Fruit fly (Drosophila melanogaster) ovary, adult (tissue): ENCODE data around the gene CG17906.

Experiments
- CG17801 ChIP-seq: fragments of 200-800 bp; optimal IDR thresholded peaks from 2 replicates; lab custom pipeline; 2019; ENCODE audit warnings: missing biosample characterization, mild to moderate bottlenecking, missing genetic modification characterization, moderate library complexity; ENCODE audit not compliant: partially characterized antibody

The CG17906 gene

DNA sequence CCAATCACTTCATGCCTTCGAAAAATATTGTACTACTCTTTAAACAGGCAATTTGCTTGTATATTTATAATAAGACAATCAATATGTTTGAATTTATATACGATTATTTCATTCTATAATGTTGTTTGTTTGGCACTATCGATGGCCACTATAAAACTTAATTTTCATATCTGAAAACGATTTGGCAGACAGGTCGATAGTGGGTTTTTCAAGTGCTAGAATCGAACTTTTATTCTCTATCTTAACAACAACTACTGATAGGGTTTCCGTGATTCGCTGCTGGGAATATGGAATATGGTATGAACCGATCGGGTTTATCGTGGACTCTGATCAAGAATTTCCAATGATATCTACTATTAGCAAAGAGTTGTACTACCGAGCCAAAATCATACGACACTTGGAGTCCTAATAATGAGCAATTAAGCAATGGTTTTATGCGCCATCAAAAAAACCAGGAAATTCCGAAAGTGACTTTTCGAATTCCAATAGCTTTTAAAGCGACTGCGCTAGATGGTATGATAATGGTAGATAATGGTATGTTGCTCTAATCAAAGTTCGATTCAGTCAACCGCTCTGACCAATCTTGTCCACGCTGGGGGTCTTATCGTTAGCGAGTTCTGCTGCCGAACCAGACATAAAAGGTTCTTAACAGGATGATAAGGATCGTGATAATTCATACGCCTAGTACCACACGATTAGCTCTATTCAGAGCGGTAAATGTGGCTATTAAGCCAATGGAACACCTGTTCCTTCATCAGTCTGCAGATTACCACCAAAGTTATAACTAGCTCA, at the start of gene CG17906:
TSS of gene CG17906 (plus strand) at position 742 of the 792 bp plus-strand sequence.
- TF ChIP-seq CG17801 (GFP tag; lab: Kevin White, UChicago) = no peak

DNA sequence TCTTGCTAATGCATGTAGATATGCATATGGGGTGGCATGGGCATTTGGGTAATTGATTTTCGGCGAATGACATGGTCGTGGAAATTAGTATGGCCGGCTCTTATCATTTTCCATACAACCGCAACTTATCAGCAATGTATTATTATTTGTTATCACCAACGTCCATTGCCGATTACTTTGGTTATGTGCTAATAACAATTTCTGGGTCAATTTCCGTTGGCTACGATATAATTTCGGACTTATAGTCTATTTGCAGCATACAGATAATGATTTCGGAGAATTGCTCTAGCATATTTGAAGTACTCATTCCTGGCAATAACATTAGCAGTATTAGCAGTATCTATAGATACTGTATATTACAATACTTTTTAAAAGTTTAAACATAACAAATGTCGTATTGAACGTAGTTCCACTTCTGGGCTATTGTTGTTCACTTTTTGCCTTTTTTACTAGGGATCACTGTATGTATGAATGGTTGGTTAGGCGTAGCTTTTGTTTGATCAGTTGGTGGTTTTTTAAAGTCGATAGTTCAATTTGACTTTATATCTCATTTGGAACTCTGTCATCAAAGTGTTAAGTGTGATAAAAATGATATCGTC, 47.4 kb upstream of the CG17906 start, which contains the start of gene CG46397:
TSS of gene CG46397 (plus strand) at position 549 of the 599 bp plus-strand sequence.
- no peak for TF ChIP-seq CG17801 (GFP tag; lab: Kevin White, UChicago)

DNA sequence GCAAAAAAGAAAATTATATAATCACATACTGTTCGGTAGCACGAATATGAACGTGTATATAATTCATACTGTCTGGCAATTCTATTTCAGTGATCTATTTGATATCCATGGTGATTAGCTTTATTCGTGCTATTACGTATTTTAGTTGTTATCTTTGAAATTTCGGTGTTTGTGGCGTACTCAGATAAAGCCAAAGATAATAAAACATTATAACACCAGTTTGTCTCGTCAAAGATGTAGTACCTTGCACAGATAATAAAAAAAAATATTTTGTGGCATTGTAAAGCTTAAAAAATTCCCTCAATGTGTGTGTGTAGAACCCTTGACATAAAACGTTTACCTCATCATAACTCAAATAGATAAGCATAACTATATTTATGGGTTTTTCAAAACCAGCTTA, 46.2 kb upstream of the CG17906 start:
- peak; percentile 28 for TF ChIP-seq CG17801 (GFP tag; lab: Kevin White, UChicago)

dm6 chr2L:8948650-8949049, 45.5 kb upstream of the CG17906 start:
- TF ChIP-seq CG17801 (GFP tag; lab: Kevin White, UChicago) = no peak

DNA sequence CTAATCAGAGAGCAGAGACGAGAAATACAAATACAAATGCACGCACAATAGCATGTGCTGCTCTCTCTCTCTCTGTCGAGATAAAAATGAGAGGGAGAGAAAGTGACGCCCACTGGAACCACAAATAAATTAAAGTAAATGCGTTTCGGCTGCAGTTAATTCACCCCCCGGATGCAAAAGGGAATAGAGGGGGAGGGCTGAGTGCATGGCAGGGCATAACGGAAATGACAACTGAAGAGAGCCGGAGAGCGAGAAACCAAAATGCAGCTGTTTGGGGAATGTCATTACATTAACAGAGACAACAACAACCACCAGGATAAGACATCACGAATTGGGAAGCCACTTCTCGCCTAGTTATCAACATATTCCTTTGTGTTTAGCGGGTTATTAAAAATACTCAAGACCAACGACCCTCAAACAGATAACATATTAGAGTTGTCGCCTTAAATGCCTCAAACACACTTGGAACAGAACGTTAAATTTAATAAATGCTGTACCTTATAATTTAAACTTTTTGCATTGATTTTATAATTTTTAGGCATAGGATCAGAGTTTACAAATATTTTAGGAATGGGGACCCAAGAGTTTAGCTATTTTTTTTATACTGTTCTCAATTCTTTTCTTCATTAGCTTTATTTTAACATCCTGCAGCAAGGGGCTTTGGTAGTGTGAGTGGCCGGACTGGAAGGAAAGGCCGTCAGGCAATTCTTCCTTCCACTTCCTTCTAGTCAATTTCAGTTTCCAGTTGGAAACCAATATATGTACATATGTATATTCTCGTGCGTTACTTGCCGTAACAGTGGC, 44.1 kb upstream of the CG17906 start:
- no peak for TF ChIP-seq CG17801 (GFP tag; lab: Kevin White, UChicago)

DNA sequence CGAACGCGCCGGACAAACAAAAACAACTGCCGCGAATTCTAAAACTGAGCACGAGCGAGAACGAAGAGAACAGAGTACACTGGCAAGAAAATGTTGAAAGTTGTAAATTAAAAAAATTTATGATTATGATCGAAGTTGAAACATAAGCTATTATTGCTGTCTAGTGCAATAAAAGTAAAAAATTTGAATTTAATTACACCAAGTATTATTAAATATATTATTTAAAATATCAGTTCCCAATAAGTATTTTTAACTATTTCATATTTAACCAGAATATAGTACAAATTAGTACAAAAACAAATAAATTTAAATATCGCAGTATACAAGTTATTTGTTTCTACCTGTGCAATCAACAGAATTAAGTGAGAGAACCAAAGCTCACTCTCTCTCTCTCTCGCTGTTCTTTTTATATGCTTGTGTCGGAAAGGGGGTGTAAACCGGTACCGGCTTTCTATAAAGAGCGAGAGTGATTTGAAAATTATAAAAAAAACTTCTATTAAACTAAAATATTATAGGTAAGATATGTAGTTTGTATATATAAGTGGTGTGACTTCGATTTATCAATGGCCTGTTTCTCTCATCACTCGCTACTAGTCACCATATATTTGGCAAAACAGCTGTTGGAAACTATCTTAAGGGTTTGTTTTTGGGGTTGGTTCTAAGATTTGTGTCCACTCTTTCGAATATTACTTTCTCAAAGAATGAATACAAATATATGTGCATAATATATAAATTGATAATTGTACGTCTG, 42.8 kb upstream of the CG17906 start, which contains the start of gene C1GalTA:
TSS of gene C1GalTA (minus strand) at position 33 of the 751 bp plus-strand sequence.
- peak; percentile 99 for TF ChIP-seq CG17801 (GFP tag; lab: Kevin White, UChicago)

dm6 chr2L:8952194-8953037, 41.8 kb upstream of the CG17906 start:
- TF ChIP-seq CG17801 (GFP tag; lab: Kevin White, UChicago) = no peak

- TF ChIP-seq CG17801 (GFP tag; lab: Kevin White, UChicago) = no peak
These were observed 38.4 kb upstream of the CG17906 start for dm6 chr2L:8955597-8956335.

DNA sequence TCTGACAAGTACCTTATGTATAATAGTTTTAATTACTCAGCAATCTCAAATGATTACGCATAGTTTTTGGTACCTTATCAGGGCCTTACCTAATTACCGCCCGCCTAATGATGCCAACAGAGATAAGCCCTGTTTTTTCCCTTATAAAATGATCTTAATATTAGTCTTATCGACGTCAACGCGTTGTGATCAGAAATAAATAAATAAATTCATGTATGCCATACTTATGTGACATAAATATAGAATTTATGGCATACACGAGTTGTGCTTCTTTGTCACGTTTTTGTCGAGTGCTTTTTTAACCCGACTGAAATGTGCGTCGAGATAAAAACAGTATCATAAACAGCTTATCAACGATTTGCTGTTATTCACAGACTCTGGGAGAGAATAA, 37.9 kb upstream of the CG17906 start:
- TF ChIP-seq CG17801 (GFP tag; lab: Kevin White, UChicago) = no peak

dm6 chr2L:8957152-8957551, 37.0 kb upstream of the CG17906 start:
- TF ChIP-seq CG17801 (GFP tag; lab: Kevin White, UChicago) = no peak

DNA sequence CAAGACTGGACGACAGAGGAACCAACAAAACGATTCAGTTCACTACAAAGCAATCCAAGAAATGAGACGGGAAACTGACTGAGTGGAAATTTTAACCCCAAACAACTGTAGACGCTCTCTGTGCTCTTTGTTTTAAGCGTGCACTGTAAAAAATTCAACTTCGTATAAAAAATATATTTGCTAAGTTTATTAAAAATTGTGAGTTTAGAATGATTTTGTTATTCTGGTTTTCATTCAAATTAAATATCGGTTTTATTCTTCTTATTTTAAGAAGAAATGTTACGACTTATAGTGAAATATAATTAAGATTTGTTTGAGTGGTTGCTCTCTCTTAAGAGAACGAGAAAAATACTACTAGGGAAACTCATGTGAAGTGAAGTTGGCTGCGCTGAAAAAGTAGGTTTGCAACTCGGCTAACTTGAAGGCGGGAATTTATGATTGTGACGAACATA, 36.1 kb upstream of the CG17906 start:
- peak; percentile 84 for TF ChIP-seq CG17801 (GFP tag; lab: Kevin White, UChicago)

- TF ChIP-seq CG17801 (GFP tag; lab: Kevin White, UChicago) = no peak
These were observed 35.2 kb upstream of the CG17906 start, which contains the start of gene CG31886 for dm6 chr2L:8959001-8959461. TSS of gene CG31886 (minus strand) at chr2L:8959051.

- TF ChIP-seq CG17801 (GFP tag; lab: Kevin White, UChicago) = no peak
These were observed 31.9 kb upstream of the CG17906 start, which contains the start of the genes CG9525 and CG32985 for dm6 chr2L:8962254-8962653. TSS of gene CG9525 (minus strand) at chr2L:8962354. TSS of gene CG32985 (plus strand) at chr2L:8962533.
